Fruit fly (Drosophila melanogaster) Kc167 (cell line): ENCODE data around the gene CG42507.

ENCODE experiments used
- Myc ChIP-seq: fragments of >200 bp; optimal IDR thresholded peaks from 2 replicates; lab custom pipeline; 2017; ENCODE audit warnings: missing external identifiers
- Sin3A ChIP-seq: fragments of >200 bp; optimal IDR thresholded peaks from 2 replicates; lab custom pipeline; 2018; ENCODE audit warnings: missing external identifiers
- h ChIP-seq: fragments of >200 bp; optimal IDR thresholded peaks from 3 replicates; lab custom pipeline; 2018; ENCODE audit warnings: missing external identifiers
- psq ChIP-seq: fragments of >200 bp; optimal IDR thresholded peaks from 2 replicates; lab custom pipeline; 2017; ENCODE audit warnings: missing external identifiers
- ttk ChIP-seq: sonication (Bioruptor generic); optimal IDR thresholded peaks from 2 replicates; lab custom pipeline; 2017; ENCODE audit warnings: missing external identifiers

- TF ChIP-seq ttk (lab: Kevin White, UChicago) (no peak), psq (lab: Kevin White, UChicago) (no peak), Sin3A (lab: Kevin White, UChicago) (no peak), h (lab: Kevin White, UChicago) (no peak), Myc (lab: Kevin White, UChicago) (no peak)
These were observed 47.0 kb upstream of the CG42507 start, which contains the start of gene CG17839 for dm6 chr3L:14804724-14805221.
